Fruit fly (Drosophila melanogaster): ENCODE measurements around the gene CG45064.

The CG45064 gene

DNA sequence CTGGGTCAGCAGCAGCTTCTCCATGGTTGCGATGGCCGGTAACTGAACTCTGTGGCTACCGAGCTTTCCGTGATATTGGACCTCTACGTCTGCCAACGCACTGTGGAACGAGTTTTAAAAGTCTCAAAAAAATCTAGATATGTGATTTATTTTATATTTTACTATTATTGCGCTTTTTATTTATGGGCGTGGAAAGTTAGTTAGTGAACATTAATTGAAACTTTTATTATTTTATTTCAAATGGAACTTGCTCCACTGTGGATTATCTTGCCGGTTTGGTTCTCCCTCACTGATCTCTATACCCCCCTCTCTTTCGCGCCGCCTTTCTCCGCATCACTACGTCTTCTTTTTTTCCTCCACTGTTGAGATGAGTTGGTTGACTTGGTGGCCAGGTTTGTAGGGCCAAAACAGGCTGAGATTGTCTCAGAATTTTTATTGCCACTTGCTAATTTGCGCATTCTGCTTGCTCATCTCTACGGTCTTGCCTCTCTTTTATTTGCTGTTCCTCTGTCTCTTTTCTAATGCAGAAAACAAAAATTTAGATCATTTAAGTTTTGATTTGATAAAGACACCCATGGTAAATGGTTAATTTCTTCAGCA is 33.5 kb downstream of the CG45064 start, which contains the start of gene CG9522 (continued):
- TF ChIP-seq fd96Cb (tag; optimal IDR thresholded peaks at IDR 0.05) (peak; percentile 79), Rfx (GFP tag; IDR thresholded peaks at IDR 0.05) (peak; percentile 76), seq (GFP tag; IDR thresholded peaks at IDR 0.05) (peak; percentile 53; the same call in 1 of the 2 replicates), Fer1 (GFP tag; optimal IDR thresholded peaks at IDR 0.05) (peak; percentile 69), HLH3B (GFP tag; IDR thresholded peaks at IDR 0.05) (peak; percentile 80), pb (GFP tag; optimal IDR thresholded peaks at IDR 0.05) (no peak), dpn (GFP tag; optimal IDR thresholded peaks at IDR 0.05) (peak; percentile 33 to 60), CG2875 (GFP tag; optimal IDR thresholded peaks at IDR 0.05) (peak; percentile 61), CG10462 (GFP tag; optimal IDR thresholded peaks at IDR 0.05) (peak; percentile 33), CG1024 (GFP tag; IDR thresholded peaks at IDR 0.05) (peak; percentile 69), tgo (GFP tag; IDR thresholded peaks at IDR 0.05) (peak; percentile 59), gcm (GFP tag; optimal IDR thresholded peaks at IDR 0.05) (peak; percentile 64), CG15269 (tag; optimal IDR thresholded peaks at IDR 0.05) (peak; percentile 76), gsb-n (tag; optimal IDR thresholded peaks at IDR 0.05) (peak; percentile 83), CG12942 (GFP tag; optimal IDR thresholded peaks at IDR 0.05) (peak; percentile 7), CkIIα-i1 (GFP tag; IDR thresholded peaks at IDR 0.05) (no peak), HmgD (GFP tag; optimal IDR thresholded peaks at IDR 0.05) (no peak), Aef1 (GFP tag; IDR thresholded peaks at IDR 0.05) (peak; percentile 66), Six4 (GFP tag; optimal IDR thresholded peaks at IDR 0.05) (peak; percentile 69), slou (GFP tag; optimal IDR thresholded peaks at IDR 0.05) (peak; percentile 19), Max (GFP tag; optimal IDR thresholded peaks at IDR 0.05) (peak; percentile 28), CG32532 (GFP tag; IDR thresholded peaks at IDR 0.05) (peak; percentile 73), H2.0 (GFP tag; IDR thresholded peaks at IDR 0.05) (peak; percentile 63), exex (tag; optimal IDR thresholded peaks at IDR 0.05) (no peak), sc (optimal IDR thresholded peaks at IDR 0.05) (no peak), sc (GFP tag; optimal IDR thresholded peaks at IDR 0.05) (peak; percentile 51), CG42726 (GFP tag; IDR thresholded peaks at IDR 0.05; ENCODE audit: partially characterized antibody) (no peak), wdn (GFP tag; IDR thresholded peaks at IDR 0.05) (peak; percentile 58; the same call in 1 of the 2 replicates), jing (GFP tag; optimal IDR thresholded peaks at IDR 0.05) (no peak), crc (GFP tag; optimal IDR thresholded peaks at IDR 0.05) (peak; percentile 11), CG1832 (GFP tag; optimal IDR thresholded peaks at IDR 0.05) (no peak), HmgZ (tag; optimal IDR thresholded peaks at IDR 0.05) (peak; percentile 33), knrl (GFP tag; IDR thresholded peaks at IDR 0.05; ENCODE audit: partially characterized antibody) (peak; percentile 14; the same call in 1 of the 3 replicates), CG4707 (GFP tag; optimal IDR thresholded peaks at IDR 0.05) (peak; percentile 68), Ssrp (tag; optimal IDR thresholded peaks at IDR 0.05) (peak; percentile 69), Hmr (GFP tag; optimal IDR thresholded peaks at IDR 0.05) (peak; percentile 58), CoRest (tag; optimal IDR thresholded peaks at IDR 0.05) (peak; percentile 52), CG1233 (GFP tag; optimal IDR thresholded peaks at IDR 0.05) (peak; percentile 65), CG1602 (GFP tag; optimal IDR thresholded peaks at IDR 0.05) (peak; percentile 51), Jarid2 (GFP tag; optimal IDR thresholded peaks at IDR 0.05) (peak; percentile 27), CG12219 (GFP tag; optimal IDR thresholded peaks at IDR 0.05) (peak; percentile 70), tll (GFP tag; optimal IDR thresholded peaks at IDR 0.05) (no peak), CG3847 (GFP tag; IDR thresholded peaks at IDR 0.05) (peak; percentile 59), CG2678 (tag; optimal IDR thresholded peaks at IDR 0.05) (peak; percentile 81), E2f2 (GFP tag; IDR thresholded peaks at IDR 0.05) (peak; percentile 43; the same call in 1 of the 2 replicates), Gsc (GFP tag; IDR thresholded peaks at IDR 0.05) (peak; percentile 22; the same call in 1 of the 2 replicates), ERR (GFP tag; optimal IDR thresholded peaks at IDR 0.05) (peak; percentile 20), bigmax (GFP tag; optimal IDR thresholded peaks at IDR 0.05) (no peak), Hsf (GFP tag; optimal IDR thresholded peaks at IDR 0.05) (peak; percentile 72), Antp (GFP tag; optimal IDR thresholded peaks at IDR 0.05) (peak; percentile 4)
